Worm (Caenorhabditis elegans) whole organism, young adult: ENCODE results near the gene nhr-97.

Experiments
- C06A6.2 ChIP-seq: fragments of 200-800 bp; sonication (Bioruptor generic); conservative IDR thresholded peaks from 2 replicates; pipeline ENCODE4 v1.3.6; 2022; ENCODE audit warnings: missing genetic modification characterization, missing compliant biosample characterization
- mel-28 ChIP-seq: sonication (generic microtip); optimal IDR thresholded peaks from 2 replicates; lab custom pipeline; 2016; ENCODE audit warnings: borderline replicate concordance, mild to moderate bottlenecking, missing genetic modification characterization, missing compliant biosample characterization
- ztf-26 ChIP-seq: sonication (generic microtip); optimal IDR thresholded peaks from 2 replicates; lab custom pipeline; 2017; ENCODE audit warnings: missing genetic modification characterization, missing compliant biosample characterization
- ztf-28 ChIP-seq: fragments of 200-800 bp; sonication (Bioruptor generic); IDR thresholded peaks from 2 replicates; pipeline ENCODE4 v1.3.6; 2022; ENCODE audit warnings: missing genetic modification reagents, missing genetic modification characterization, missing compliant biosample characterization
- ztf-3 ChIP-seq: fragments of 200-800 bp; sonication (Bioruptor generic); optimal IDR thresholded peaks from 2 replicates; lab custom pipeline; 2018; ENCODE audit warnings: mild to moderate bottlenecking, missing genetic modification characterization, missing compliant biosample characterization

DNA sequence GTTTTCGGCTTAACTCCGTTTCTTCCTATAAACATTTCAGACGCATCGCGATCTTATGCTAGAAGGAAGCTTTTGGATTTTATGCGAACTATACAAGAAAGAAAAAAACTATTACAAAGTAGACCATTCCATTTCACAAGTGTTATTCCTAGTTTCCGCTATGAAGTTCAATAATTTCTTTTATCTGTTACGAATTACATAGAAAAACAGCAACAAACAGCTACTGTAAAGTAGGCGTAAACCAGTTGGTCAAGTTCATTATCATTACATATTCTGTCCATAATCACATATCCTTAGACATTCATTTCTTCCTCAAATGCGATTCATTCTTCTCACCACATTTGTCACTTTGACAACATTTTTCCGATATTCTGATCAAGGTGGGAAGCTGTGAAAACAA is 19.2 kb upstream of the nhr-97 start, which contains the start of gene C28D4.10:
- TF ChIP-seq ztf-26 (tag; lab: Kevin White, UChicago) = no peak
- no peak for TF ChIP-seq ztf-28
- TF ChIP-seq C06A6.2 (GFP tag; lab: Robert Waterston, UW) = no peak
- no peak for TF ChIP-seq ztf-3 (GFP tag; lab: Kevin White, UChicago)
- no peak for TF ChIP-seq mel-28 (tag; lab: Kevin White, UChicago)
